Worm (Caenorhabditis elegans) whole organism, L3 larva: Measurements from ENCODE around the gene parn-2.

Experiments
- ama-1 ChIP-seq: fragments of 150-350 bp; optimal IDR thresholded peaks from 2 replicates; lab custom pipeline; 2018
- elt-3 ChIP-seq, 3 experiments: fragments of 150-350 bp in 1 of 3; sonication (generic microtip) in 2 of 3; optimal IDR thresholded peaks; 2 replicates in 2 of 3; 4 replicates in 1 of 3; lab custom pipeline; 2014 to 2017; ENCODE audit warnings: missing biosample characterization in 3 of 3, missing genetic modification characterization in 3 of 3
- fkh-10 ChIP-seq: sonication (generic microtip); optimal IDR thresholded peaks from 2 replicates; lab custom pipeline; 2017; ENCODE audit warnings: missing biosample characterization, missing genetic modification reagents, missing genetic modification characterization
- nhr-11 ChIP-seq: fragments of 150-350 bp; optimal IDR thresholded peaks from 2 replicates; lab custom pipeline; 2014; ENCODE audit warnings: missing biosample characterization, missing genetic modification characterization
- nhr-28 ChIP-seq: fragments of 150-350 bp; optimal IDR thresholded peaks from 2 replicates; lab custom pipeline; 2014; ENCODE audit warnings: missing biosample characterization, missing genetic modification characterization
- pqm-1 ChIP-seq: fragments of 150-350 bp; optimal IDR thresholded peaks from 2 replicates; lab custom pipeline; 2017; ENCODE audit warnings: missing biosample characterization, missing genetic modification characterization, inconsistent platforms
- sea-2 ChIP-seq: fragments of 150-350 bp; sonication (generic microtip); optimal IDR thresholded peaks from 4 replicates; lab custom pipeline; 2014; ENCODE audit warnings: missing biosample characterization, missing genetic modification reagents, missing genetic modification characterization
- snpc-4 ChIP-seq: fragments of 150-350 bp; optimal IDR thresholded peaks from 2 replicates; lab custom pipeline; 2014; ENCODE audit warnings: missing biosample characterization, missing genetic modification characterization
- tbx-2 ChIP-seq: sonication (generic microtip); optimal IDR thresholded peaks from 2 replicates; lab custom pipeline; 2016; ENCODE audit warnings: mild to moderate bottlenecking, missing genetic modification characterization, missing compliant biosample characterization

ce11 chrII:12268857-12269256, 12.4 kb upstream of the parn-2 start:
- no peak for TF ChIP-seq pqm-1 (tag; lab: Kevin White, UChicago)
- no peak for TF ChIP-seq fkh-10 (GFP tag; lab: Kevin White, UChicago)
- TF ChIP-seq sea-2 (GFP tag; lab: Kevin White, UChicago): no peak
- TF ChIP-seq nhr-11: no peak
- TF ChIP-seq elt-3 (tag; optimal IDR thresholded peaks at IDR 0.05; lab: Kevin White, UChicago): no peak
- no peak for TF ChIP-seq snpc-4
- TF ChIP-seq nhr-28 (tag; lab: Kevin White, UChicago): no peak
- no peak for TF ChIP-seq ama-1 (lab: Kevin White, UChicago)
- no peak for TF ChIP-seq tbx-2 (tag; lab: Kevin White, UChicago)
